Fruit fly (Drosophila melanogaster) whole organism, pupa: ENCODE results near the gene firl.

Experiments used
- CG10348 ChIP-seq: fragments of 200-800 bp; sonication (Bioruptor generic); IDR thresholded peaks from 2 replicates; pipeline ENCODE4 v1.3.6; 2022; ENCODE audit warnings: missing biosample characterization, missing genetic modification characterization
- CG13204 ChIP-seq: fragments of 200-800 bp; sonication (Bioruptor generic); optimal IDR thresholded peaks from 2 replicates; lab custom pipeline; 2018; ENCODE audit warnings: missing biosample characterization, mild to moderate bottlenecking, missing genetic modification characterization, moderate library complexity
- CG17806 ChIP-seq: fragments of 200-800 bp; sonication (Bioruptor generic); optimal IDR thresholded peaks from 2 replicates; lab custom pipeline; 2018; ENCODE audit warnings: missing biosample characterization, mild to moderate bottlenecking, missing genetic modification characterization, moderate library complexity
- CG8159 ChIP-seq: fragments of 200-800 bp; sonication (Bioruptor generic); optimal IDR thresholded peaks from 3 replicates; lab custom pipeline; 2018; ENCODE audit warnings: missing biosample characterization, mild to moderate bottlenecking, missing genetic modification characterization, moderate library complexity
- CG9948 ChIP-seq: fragments of 200-800 bp; sonication (Bioruptor generic); optimal IDR thresholded peaks from 2 replicates; lab custom pipeline; 2018; ENCODE audit warnings: missing biosample characterization, mild to moderate bottlenecking, missing genetic modification characterization, moderate library complexity
- EcR ChIP-seq: fragments of 200-800 bp; sonication (Bioruptor generic); optimal IDR thresholded peaks from 3 replicates; lab custom pipeline; 2019; ENCODE audit warnings: missing biosample characterization, missing genetic modification characterization, mild to moderate bottlenecking, moderate library complexity, missing genetic modification reagents
- Ets98B ChIP-seq: fragments of 200-800 bp; sonication (Bioruptor generic); IDR thresholded peaks from 2 replicates; pipeline ENCODE4 v1.3.6; 2022; ENCODE audit warnings: missing biosample characterization, missing genetic modification characterization
- Pif1A ChIP-seq: fragments of 200-800 bp; sonication (Bioruptor generic); optimal IDR thresholded peaks from 3 replicates; lab custom pipeline; 2016; ENCODE audit warnings: missing biosample characterization, missing genetic modification characterization
- Pif1B ChIP-seq: fragments of 200-800 bp; sonication (Bioruptor generic); optimal IDR thresholded peaks from 3 replicates; lab custom pipeline; 2016; ENCODE audit warnings: missing biosample characterization, missing genetic modification characterization
- Snoo ChIP-seq: fragments of 200-800 bp; sonication (Bioruptor generic); optimal IDR thresholded peaks from 3 replicates; lab custom pipeline; 2017; ENCODE audit warnings: missing biosample characterization, mild to moderate bottlenecking, missing genetic modification characterization, inconsistent platforms
- rn ChIP-seq: fragments of 200-800 bp; sonication (Bioruptor generic); IDR thresholded peaks from 2 replicates; pipeline ENCODE4 v1.3.6; 2022; ENCODE audit warnings: missing biosample characterization, missing genetic modification characterization

DNA sequence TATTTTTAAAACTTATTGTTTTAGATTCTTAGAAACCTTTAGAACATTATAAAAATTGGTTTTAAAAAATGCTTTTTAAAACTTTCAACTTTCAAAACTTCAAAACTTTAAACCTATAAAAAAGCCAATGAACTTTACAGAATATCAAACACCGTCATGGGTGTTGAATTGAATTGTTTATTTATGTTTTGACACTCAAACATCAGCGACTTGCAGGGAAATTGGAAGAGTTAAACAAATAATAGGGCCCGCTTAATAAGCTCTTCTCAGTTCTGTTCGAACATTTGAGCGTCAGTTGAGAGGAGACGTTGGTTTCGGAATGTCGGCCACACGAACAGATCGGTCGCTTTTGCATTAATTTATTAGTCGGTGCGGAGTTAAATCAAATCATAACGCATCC, 17.4 kb downstream of the firl start, which contains the start of gene PLCXD:
- TF ChIP-seq EcR (GFP tag; lab: Kevin White, UChicago) (no peak), Pif1A (GFP tag; lab: Kevin White, UChicago) (no peak), CG17806 (no peak), CG13204 (GFP tag; lab: Kevin White, UChicago) (no peak), Snoo (tag; lab: Kevin White, UChicago) (no peak), Ets98B (GFP tag; lab: Robert Waterston, UW) (no peak), Pif1B (GFP tag; lab: Kevin White, UChicago) (no peak), CG9948 (tag; lab: Kevin White, UChicago) (no peak), CG10348 (no peak), CG8159 (tag; lab: Kevin White, UChicago) (no peak), rn (GFP tag; lab: Robert Waterston, UW) (no peak)
